Fruit fly (Drosophila melanogaster): ENCODE measurements around the gene CG14401.

- TF ChIP-seq Snoo (tag; optimal IDR thresholded peaks at IDR 0.05) (no peak), CG9948 (tag; optimal IDR thresholded peaks at IDR 0.05) (no peak), CG15710 (tag; optimal IDR thresholded peaks at IDR 0.05) (no peak), Pif1A (GFP tag; optimal IDR thresholded peaks at IDR 0.05) (no peak), CG12605 (GFP tag; IDR thresholded peaks at IDR 0.05) (no peak), fd96Ca (GFP tag; IDR thresholded peaks at IDR 0.05) (no peak), CG10348 (GFP tag; IDR thresholded peaks at IDR 0.05) (no peak), CG32121 (GFP tag; IDR thresholded peaks at IDR 0.05) (no peak), CG14655 (GFP tag; optimal IDR thresholded peaks at IDR 0.05) (no peak), rn (GFP tag; IDR thresholded peaks at IDR 0.05) (no peak), EcR (GFP tag; optimal IDR thresholded peaks at IDR 0.05) (no peak), CG8301 (tag; optimal IDR thresholded peaks at IDR 0.05) (no peak)
These were observed 38.6 kb upstream of the CG14401 start, which contains the start of gene CG31674 for dm6 chr2L:20831060-20831459.

All from whole organism, pupa.